Fruit fly (Drosophila melanogaster) whole organism, embryonic: ENCODE results near the gene slf.

Source experiments
- Adf1 ChIP-seq: fragments of 200-800 bp; sonication (Bioruptor generic); IDR thresholded peaks from 2 replicates; pipeline ENCODE4 v1.3.6; 2022; ENCODE audit warnings: missing biosample characterization, missing genetic modification characterization
- Atf6 ChIP-seq: fragments of 200-800 bp; sonication (Bioruptor generic); IDR thresholded peaks from 2 replicates; pipeline ENCODE4 v1.3.6; 2022; ENCODE audit warnings: missing biosample characterization, missing genetic modification characterization
- Awh ChIP-seq: fragments of 200-800 bp; sonication (Bioruptor generic); IDR thresholded peaks from 2 replicates; pipeline ENCODE4, ENCODE4 v1.3.6; 2022; ENCODE audit warnings: missing biosample characterization, missing genetic modification characterization
- CG11398 ChIP-seq: fragments of 200-800 bp; sonication (Bioruptor generic); optimal IDR thresholded peaks from 2 replicates; lab custom pipeline; 2016; ENCODE audit warnings: missing biosample characterization, missing genetic modification characterization
- CG11456 ChIP-seq: fragments of 200-800 bp; sonication (Bioruptor generic); IDR thresholded peaks from 3 replicates; pipeline ENCODE4 v1.3.6; 2022; ENCODE audit warnings: missing biosample characterization, missing genetic modification characterization
- CG12391 ChIP-seq: fragments of 200-800 bp; sonication (Bioruptor generic); optimal IDR thresholded peaks from 3 replicates; lab custom pipeline; 2018; ENCODE audit warnings: missing biosample characterization, mild to moderate bottlenecking, missing genetic modification characterization, moderate library complexity
- CG14014 ChIP-seq: fragments of 200-800 bp; sonication (Bioruptor generic); IDR thresholded peaks from 2 replicates; pipeline ENCODE4 v1.3.6; 2022; ENCODE audit warnings: missing biosample characterization, missing genetic modification characterization
- CG15269 ChIP-seq: fragments of 200-800 bp; sonication (Bioruptor generic); optimal IDR thresholded peaks from 2 replicates; lab custom pipeline; 2018; ENCODE audit warnings: missing biosample characterization, mild to moderate bottlenecking, missing genetic modification characterization, moderate library complexity
- CG15479 ChIP-seq: fragments of 200-800 bp; sonication (Bioruptor generic); optimal IDR thresholded peaks from 3 replicates; lab custom pipeline; 2019; ENCODE audit warnings: missing biosample characterization, mild to moderate bottlenecking, missing genetic modification characterization, moderate library complexity
- CG1647 ChIP-seq: fragments of 200-800 bp; sonication (Bioruptor generic); optimal IDR thresholded peaks from 3 replicates; lab custom pipeline; 2016; ENCODE audit warnings: missing biosample characterization, missing genetic modification characterization
- CG17612 ChIP-seq: fragments of 200-800 bp; sonication (Bioruptor generic); IDR thresholded peaks from 2 replicates; pipeline ENCODE4 v1.3.6; 2022; ENCODE audit warnings: missing biosample characterization, missing genetic modification characterization
- CG18262 ChIP-seq: fragments of 200-800 bp; optimal IDR thresholded peaks from 3 replicates; lab custom pipeline; 2019; ENCODE audit warnings: missing biosample characterization, mild to moderate bottlenecking, missing genetic modification characterization, moderate library complexity
- CG18599 ChIP-seq: fragments of 200-800 bp; sonication (Bioruptor generic); optimal IDR thresholded peaks from 3 replicates; lab custom pipeline; 2017; ENCODE audit warnings: missing biosample characterization, missing genetic modification characterization, mild to moderate bottlenecking, moderate library complexity, missing genetic modification reagents
- CG2712 ChIP-seq: fragments of 200-800 bp; optimal IDR thresholded peaks from 3 replicates; lab custom pipeline; 2019; ENCODE audit warnings: missing biosample characterization, mild to moderate bottlenecking, missing genetic modification characterization, moderate library complexity
- CG2875 ChIP-seq: fragments of 200-800 bp; sonication (Bioruptor generic); optimal IDR thresholded peaks from 2 replicates; lab custom pipeline; 2017; ENCODE audit warnings: missing biosample characterization, mild to moderate bottlenecking, missing genetic modification characterization, missing genetic modification reagents
- CG31441 ChIP-seq: fragments of 200-800 bp; sonication (Bioruptor generic); IDR thresholded peaks from 2 replicates; pipeline ENCODE4 v1.3.6; 2022; ENCODE audit warnings: missing biosample characterization, missing genetic modification characterization
- CG33213 ChIP-seq: fragments of 200-800 bp; sonication (Bioruptor generic); optimal IDR thresholded peaks from 3 replicates; lab custom pipeline; 2016; ENCODE audit warnings: missing biosample characterization, missing genetic modification characterization
- CG3995 ChIP-seq: fragments of 200-800 bp; sonication (Bioruptor generic); optimal IDR thresholded peaks from 3 replicates; lab custom pipeline; 2016; ENCODE audit warnings: missing biosample characterization, missing genetic modification characterization
- CG42726 ChIP-seq: fragments of 200-800 bp; sonication (Bioruptor generic); IDR thresholded peaks from 2 replicates; pipeline ENCODE4 v1.3.6; 2022; ENCODE audit warnings: missing biosample characterization, missing genetic modification characterization; ENCODE audit not compliant: partially characterized antibody
- CG4424 ChIP-seq: fragments of 200-800 bp; sonication (Bioruptor generic); optimal IDR thresholded peaks from 3 replicates; lab custom pipeline; 2016; ENCODE audit warnings: missing biosample characterization, missing genetic modification characterization
- CG5953 ChIP-seq: fragments of 200-800 bp; sonication (Bioruptor generic); IDR thresholded peaks from 2 replicates; pipeline ENCODE4 v1.3.6; 2022; ENCODE audit warnings: missing biosample characterization, missing genetic modification characterization
- CG6175 ChIP-seq: fragments of 200-800 bp; sonication (Bioruptor generic); IDR thresholded peaks from 3 replicates; pipeline ENCODE4 v1.3.6; 2022; ENCODE audit warnings: missing biosample characterization, missing genetic modification characterization
- CG7839 ChIP-seq: fragments of 200-800 bp; sonication (Bioruptor generic); optimal IDR thresholded peaks from 3 replicates; lab custom pipeline; 2018; ENCODE audit warnings: missing biosample characterization, mild to moderate bottlenecking, missing genetic modification characterization, moderate library complexity
- CG8388 ChIP-seq: fragments of 200-800 bp; sonication (Bioruptor generic); optimal IDR thresholded peaks from 2 replicates; lab custom pipeline; 2019; ENCODE audit warnings: missing biosample characterization, mild to moderate bottlenecking, missing genetic modification characterization, moderate library complexity
- CG8478 ChIP-seq: fragments of >200 bp; optimal IDR thresholded peaks from 2 replicates; lab custom pipeline; 2018
- CG9932 ChIP-seq: fragments of 200-800 bp; sonication (Bioruptor generic); IDR thresholded peaks from 2 replicates; pipeline ENCODE4 v1.3.6; 2022; ENCODE audit warnings: missing biosample characterization, missing genetic modification characterization
- Fer3 ChIP-seq: fragments of 200-800 bp; sonication (Bioruptor generic); optimal IDR thresholded peaks from 2 replicates; lab custom pipeline; 2018; ENCODE audit warnings: missing biosample characterization, mild to moderate bottlenecking, missing genetic modification characterization, moderate library complexity
- H2.0 ChIP-seq: fragments of 200-800 bp; sonication (Bioruptor generic); IDR thresholded peaks from 2 replicates; pipeline ENCODE4 v1.3.6; 2022; ENCODE audit warnings: missing biosample characterization, missing genetic modification characterization
- Hmr ChIP-seq: fragments of 200-800 bp; sonication (Bioruptor generic); optimal IDR thresholded peaks from 3 replicates; lab custom pipeline; 2017; ENCODE audit warnings: mild to moderate bottlenecking, missing biosample characterization, missing genetic modification reagents, missing genetic modification characterization
- Hr78 ChIP-seq, 2 experiments: fragments of 200-800 bp in 1 of 2; fragments of >200 bp in 1 of 2; sonication (Bioruptor generic) in 1 of 2; optimal IDR thresholded peaks; 2 replicates each; lab custom pipeline; 2017 to 2019; ENCODE audit warnings: missing biosample characterization in 2 of 2, missing genetic modification characterization in 2 of 2, mild to moderate bottlenecking in 1 of 2, moderate library complexity in 1 of 2
- Med ChIP-seq: fragments of 200-800 bp; sonication (Bioruptor generic); peaks from one replicate; lab custom pipeline; 2016; ENCODE audit warnings: missing biosample characterization, missing genetic modification characterization, mild to moderate bottlenecking, inconsistent platforms, moderate library complexity
- Optix ChIP-seq: fragments of 200-800 bp; sonication (Bioruptor generic); IDR thresholded peaks from 3 replicates; pipeline ENCODE4 v1.3.6; 2022; ENCODE audit warnings: missing biosample characterization, missing genetic modification characterization
- Rx ChIP-seq: fragments of 200-800 bp; sonication (Bioruptor generic); IDR thresholded peaks from 2 replicates; pipeline ENCODE4 v1.3.6; 2022; ENCODE audit warnings: missing biosample characterization, missing genetic modification characterization
- Usf ChIP-seq: fragments of 200-800 bp; sonication (Bioruptor generic); optimal IDR thresholded peaks from 2 replicates; lab custom pipeline; 2017; ENCODE audit warnings: missing genotype, missing biosample characterization, missing genetic modification characterization
- Xrp1 ChIP-seq: fragments of 200-800 bp; sonication (Bioruptor generic); IDR thresholded peaks from 2 replicates; pipeline ENCODE4 v1.3.6; 2022; ENCODE audit warnings: missing biosample characterization, missing genetic modification characterization
- az2 ChIP-seq: fragments of 200-800 bp; sonication (Bioruptor generic); optimal IDR thresholded peaks from 3 replicates; lab custom pipeline; 2016; ENCODE audit warnings: missing biosample characterization, missing genetic modification characterization
- br ChIP-seq: fragments of >200 bp; optimal IDR thresholded peaks from 2 replicates; lab custom pipeline; 2017
- chinmo ChIP-seq: fragments of 200-800 bp; sonication (Bioruptor generic); IDR thresholded peaks from 4 replicates; pipeline ENCODE4 v1.3.6; 2022; ENCODE audit warnings: missing biosample characterization, missing genetic modification characterization; ENCODE audit not compliant: partially characterized antibody
- ci ChIP-seq: fragments of 200-800 bp; sonication (Bioruptor generic); IDR thresholded peaks from 3 replicates; pipeline ENCODE4 v1.3.6; 2022; ENCODE audit warnings: missing biosample characterization, missing genetic modification characterization
- danr ChIP-seq: fragments of 200-800 bp; sonication (Bioruptor generic); IDR thresholded peaks from 2 replicates; pipeline ENCODE4 v1.3.6; 2022; ENCODE audit warnings: missing biosample characterization, missing genetic modification characterization
- ems ChIP-seq: fragments of 200-800 bp; sonication (Bioruptor generic); optimal IDR thresholded peaks from 3 replicates; lab custom pipeline; 2016; ENCODE audit warnings: missing biosample characterization, missing genetic modification characterization
- en ChIP-seq: fragments of 200-800 bp; sonication (Bioruptor generic); optimal IDR thresholded peaks from 2 replicates; lab custom pipeline; 2016; ENCODE audit warnings: missing biosample characterization, missing genetic modification characterization
- eyg ChIP-seq: fragments of 200-800 bp; sonication (Bioruptor generic); optimal IDR thresholded peaks from 3 replicates; lab custom pipeline; 2016; ENCODE audit warnings: missing biosample characterization, missing genetic modification characterization
- kni ChIP-seq: fragments of 200-800 bp; sonication (Bioruptor generic); optimal IDR thresholded peaks from 3 replicates; lab custom pipeline; 2017; ENCODE audit warnings: mild to moderate bottlenecking, missing biosample characterization, missing genetic modification reagents, missing genetic modification characterization
- nom ChIP-seq: fragments of 200-800 bp; sonication (Bioruptor generic); optimal IDR thresholded peaks from 2 replicates; lab custom pipeline; 2017; ENCODE audit warnings: missing biosample characterization, missing genetic modification characterization, mild to moderate bottlenecking, moderate library complexity, missing genetic modification reagents
- pzg ChIP-seq: fragments of 200-800 bp; sonication (Bioruptor generic); optimal IDR thresholded peaks from 3 replicates; lab custom pipeline; 2018; ENCODE audit warnings: missing biosample characterization, mild to moderate bottlenecking, missing genetic modification characterization, moderate library complexity
- row ChIP-seq: fragments of 200-800 bp; sonication (Bioruptor generic); IDR thresholded peaks from 3 replicates; pipeline ENCODE4 v1.3.6; 2022; ENCODE audit warnings: missing biosample characterization, missing genetic modification characterization
- sqz ChIP-seq: fragments of 200-800 bp; sonication (Bioruptor generic); optimal IDR thresholded peaks from 3 replicates; lab custom pipeline; 2018; ENCODE audit warnings: missing biosample characterization, mild to moderate bottlenecking, missing genetic modification characterization
- tna ChIP-seq: fragments of 200-800 bp; sonication (Bioruptor generic); IDR thresholded peaks from 2 replicates; pipeline ENCODE4 v1.3.6; 2022; ENCODE audit warnings: missing biosample characterization, missing genetic modification characterization; ENCODE audit not compliant: partially characterized antibody

The slf gene

dm6 chr2L:4800033-4800432, 1.7 kb downstream of the slf start:
- TF ChIP-seq chinmo (GFP tag; lab: Robert Waterston, UW), result 0 out of 4 replicates have a peak, but pooled peaks have one; percentile 25
- TF ChIP-seq H2.0 (GFP tag; lab: Robert Waterston, UW), result no peak
- peak; percentile 47 for TF ChIP-seq Med (GFP tag; lab: Kevin White, UChicago)
- peak; percentile 4; the same call in 1 of the 3 replicates for TF ChIP-seq CG11456 (GFP tag; lab: Robert Waterston, UW)
- no peak for TF ChIP-seq CG11398 (GFP tag; lab: Kevin White, UChicago)
- TF ChIP-seq CG8388 (GFP tag; lab: Kevin White, UChicago), result peak; percentile 9
- TF ChIP-seq ci (GFP tag; lab: Robert Waterston, UW), result 0 out of 3 replicates have a peak, but pooled peaks have one; percentile 26

- TF ChIP-seq az2 (GFP tag; lab: Kevin White, UChicago) (no peak), Awh (GFP tag; lab: Robert Waterston, UW) (peak; percentile 90), CG15269 (tag; lab: Kevin White, UChicago) (peak; percentile 21), Rx (GFP tag; lab: Robert Waterston, UW) (no peak), sqz (no peak), CG8478 (lab: Kevin White, UChicago) (no peak), Usf (no peak), CG7839 (tag; lab: Kevin White, UChicago) (no peak), CG12391 (no peak), tna (GFP tag; lab: Robert Waterston, UW) (no peak)
- TF ChIP-seq, all 482 proteins: peak for 2
These were observed 2.8 kb downstream of the slf start for dm6 chr2L:4798894-4799293.

- TF ChIP-seq Adf1 (no peak), CG2712 (tag; lab: Kevin White, UChicago) (peak; percentile 51), Optix (GFP tag; lab: Robert Waterston, UW) (no peak), eyg (no peak), pzg (GFP tag; lab: Kevin White, UChicago) (no peak), CG15479 (GFP tag; lab: Kevin White, UChicago) (no peak), Xrp1 (GFP tag; lab: Robert Waterston, UW) (peak; percentile 53), Fer3 (tag; lab: Kevin White, UChicago) (no peak), nom (GFP tag; lab: Kevin White, UChicago) (peak; percentile 8), CG2875 (GFP tag; lab: Kevin White, UChicago) (no peak), ems (no peak), kni (GFP tag; lab: Kevin White, UChicago) (no peak), CG9932 (GFP tag; lab: Robert Waterston, UW) (no peak), CG4424 (GFP tag; lab: Kevin White, UChicago) (peak; percentile 39), CG42726 (GFP tag; lab: Robert Waterston, UW) (no peak), CG5953 (no peak), CG18262 (tag; lab: Kevin White, UChicago) (peak; percentile 44), br (lab: Kevin White, UChicago) (no peak), row (GFP tag; lab: Robert Waterston, UW) (no peak), Hmr (no peak), CG18599 (GFP tag; lab: Kevin White, UChicago) (no peak), en (GFP tag; lab: Kevin White, UChicago) (no peak), danr (no peak), CG7839 (tag; lab: Kevin White, UChicago) (no peak), Atf6 (GFP tag; lab: Robert Waterston, UW) (no peak), CG33213 (GFP tag; lab: Kevin White, UChicago) (no peak), CG31441 (GFP tag; lab: Robert Waterston, UW) (0 out of 2 replicates have a peak, but pooled peaks have one; percentile 21), CG6175 (GFP tag; lab: Robert Waterston, UW) (no peak), CG1647 (GFP tag; lab: Kevin White, UChicago) (no peak), CG3995 (GFP tag; lab: Kevin White, UChicago) (no peak), Hr78 (GFP tag; optimal IDR thresholded peaks at IDR 0.05; lab: Kevin White, UChicago) (peak in 1 of 2 experiments; percentile 29), CG17612 (GFP tag; lab: Robert Waterston, UW) (no peak), CG14014 (no peak)
These were observed 4.1 kb downstream of the slf start for dm6 chr2L:4797643-4798042.
